Fruit fly (Drosophila melanogaster) whole organism, embryonic: ENCODE results near the gene sra.
A peak's percentile ranks its signal among the peaks of the same experiment; 100 is the strongest.

ENCODE experiments used
- Bgb ChIP-seq: fragments of 200-800 bp; sonication (Bioruptor generic); IDR thresholded peaks from 2 replicates; pipeline ENCODE4 v1.3.6; 2022; ENCODE audit warnings: missing biosample characterization, missing genetic modification characterization; ENCODE audit not compliant: partially characterized antibody
- CG10431 ChIP-seq: fragments of 200-800 bp; sonication (Bioruptor generic); optimal IDR thresholded peaks from 3 replicates; lab custom pipeline; 2018; ENCODE audit warnings: missing biosample characterization, mild to moderate bottlenecking, missing genetic modification characterization
- CG10462 ChIP-seq: fragments of 200-800 bp; sonication (Bioruptor generic); optimal IDR thresholded peaks from 2 replicates; lab custom pipeline; 2016; ENCODE audit warnings: missing biosample characterization, missing genetic modification characterization
- CG11504 ChIP-seq: fragments of 200-800 bp; sonication (Bioruptor generic); optimal IDR thresholded peaks from 3 replicates; lab custom pipeline; 2019; ENCODE audit warnings: missing biosample characterization, mild to moderate bottlenecking, missing genetic modification characterization, moderate library complexity
- CG12219 ChIP-seq: fragments of 200-800 bp; sonication (Bioruptor generic); optimal IDR thresholded peaks from 3 replicates; lab custom pipeline; 2018; ENCODE audit warnings: missing biosample characterization, mild to moderate bottlenecking, missing genetic modification characterization
- CG12659 ChIP-seq: fragments of 200-800 bp; sonication (Bioruptor generic); optimal IDR thresholded peaks from 3 replicates; lab custom pipeline; 2017; ENCODE audit warnings: mild to moderate bottlenecking, missing biosample characterization, missing genetic modification reagents, missing genetic modification characterization
- CG12744 ChIP-seq: fragments of 200-800 bp; sonication (Bioruptor generic); optimal IDR thresholded peaks from 2 replicates; lab custom pipeline; 2016; ENCODE audit warnings: missing biosample characterization, missing genetic modification characterization
- CG12942 ChIP-seq: fragments of 200-800 bp; sonication (Bioruptor generic); optimal IDR thresholded peaks from 3 replicates; lab custom pipeline; 2016; ENCODE audit warnings: missing biosample characterization, missing genetic modification characterization
- CG13775 ChIP-seq: fragments of 200-800 bp; sonication (Bioruptor generic); optimal IDR thresholded peaks from 3 replicates; lab custom pipeline; 2017; ENCODE audit warnings: missing biosample characterization, mild to moderate bottlenecking, missing genetic modification characterization
- CG14050 ChIP-seq: fragments of 200-800 bp; sonication (Bioruptor generic); IDR thresholded peaks from 3 replicates; pipeline ENCODE4 v1.3.6; 2022; ENCODE audit warnings: missing biosample characterization, missing genetic modification characterization
- CG15479 ChIP-seq: fragments of 200-800 bp; sonication (Bioruptor generic); optimal IDR thresholded peaks from 3 replicates; lab custom pipeline; 2019; ENCODE audit warnings: missing biosample characterization, mild to moderate bottlenecking, missing genetic modification characterization, moderate library complexity
- CG16813 ChIP-seq: fragments of 200-800 bp; sonication (Bioruptor generic); IDR thresholded peaks from 3 replicates; pipeline ENCODE4 v1.3.6; 2022; ENCODE audit warnings: missing biosample characterization, missing genetic modification characterization; ENCODE audit not compliant: partially characterized antibody
- CG17328 ChIP-seq: fragments of 200-800 bp; sonication (Bioruptor generic); IDR thresholded peaks from 2 replicates; pipeline ENCODE4 v1.3.6; 2022; ENCODE audit warnings: missing biosample characterization, missing genetic modification characterization
- CG17829 ChIP-seq: fragments of 200-800 bp; optimal IDR thresholded peaks from 2 replicates; lab custom pipeline; 2019; ENCODE audit warnings: missing biosample characterization, mild to moderate bottlenecking, missing genetic modification characterization, moderate library complexity
- CG17912 ChIP-seq: fragments of 200-800 bp; sonication (Bioruptor generic); optimal IDR thresholded peaks from 2 replicates; lab custom pipeline; 2018; ENCODE audit warnings: missing biosample characterization, mild to moderate bottlenecking, missing genetic modification characterization
- CG18476 ChIP-seq: fragments of 200-800 bp; sonication (Bioruptor generic); optimal IDR thresholded peaks from 2 replicates; lab custom pipeline; 2016; ENCODE audit warnings: missing biosample characterization, mild to moderate bottlenecking, missing genetic modification characterization
- CG18619 ChIP-seq: fragments of 200-800 bp; sonication (Bioruptor generic); optimal IDR thresholded peaks from 3 replicates; lab custom pipeline; 2017; ENCODE audit warnings: missing biosample characterization, mild to moderate bottlenecking, missing genetic modification characterization
- CG18764 ChIP-seq: fragments of 200-800 bp; sonication (Bioruptor generic); optimal IDR thresholded peaks from 3 replicates; lab custom pipeline; 2016; ENCODE audit warnings: missing biosample characterization, missing genetic modification characterization
- CG30431 ChIP-seq: fragments of 200-800 bp; sonication (Bioruptor generic); optimal IDR thresholded peaks from 2 replicates; lab custom pipeline; 2017; ENCODE audit warnings: missing biosample characterization, missing genetic modification characterization
- CG3407 ChIP-seq: fragments of 200-800 bp; sonication (Bioruptor generic); optimal IDR thresholded peaks from 2 replicates; lab custom pipeline; 2018; ENCODE audit warnings: missing biosample characterization, mild to moderate bottlenecking, missing genetic modification characterization
- CG4404 ChIP-seq: fragments of 200-800 bp; sonication (Bioruptor generic); IDR thresholded peaks from 2 replicates; pipeline ENCODE4 v1.3.6; 2022; ENCODE audit warnings: missing biosample characterization, missing genetic modification characterization
- CG4617 ChIP-seq: fragments of 200-800 bp; sonication (Bioruptor generic); optimal IDR thresholded peaks from 3 replicates; lab custom pipeline; 2016; ENCODE audit warnings: missing biosample characterization, missing genetic modification characterization, borderline replicate concordance
- CG6765 ChIP-seq: fragments of 200-800 bp; sonication (Bioruptor generic); optimal IDR thresholded peaks from 3 replicates; lab custom pipeline; 2017; ENCODE audit warnings: missing biosample characterization, mild to moderate bottlenecking, missing genetic modification characterization
- CG6854 ChIP-seq: fragments of 200-800 bp; sonication (Bioruptor generic); optimal IDR thresholded peaks from 3 replicates; lab custom pipeline; 2017; ENCODE audit warnings: missing biosample characterization, mild to moderate bottlenecking, missing genetic modification characterization
- CkIIα-i1 ChIP-seq: fragments of 200-800 bp; sonication (Bioruptor generic); IDR thresholded peaks from 2 replicates; pipeline ENCODE4 v1.3.6; 2022; ENCODE audit warnings: missing biosample characterization, missing genetic modification characterization
- Dbx ChIP-seq: fragments of 200-800 bp; sonication (Bioruptor generic); IDR thresholded peaks from 3 replicates; pipeline ENCODE4 v1.3.6; 2022; ENCODE audit warnings: missing biosample characterization, missing genetic modification characterization
- Dp ChIP-seq: fragments of 200-800 bp; sonication (Bioruptor generic); optimal IDR thresholded peaks from 2 replicates; lab custom pipeline; 2018; ENCODE audit warnings: missing biosample characterization, mild to moderate bottlenecking, missing genetic modification characterization, moderate library complexity
- Ets65A ChIP-seq: fragments of 200-800 bp; sonication (Bioruptor generic); peaks from one replicate; lab custom pipeline; 2016; ENCODE audit warnings: missing biosample characterization, missing genetic modification characterization
- HHEX ChIP-seq: fragments of 200-800 bp; sonication (Bioruptor generic); optimal IDR thresholded peaks from 3 replicates; lab custom pipeline; 2017; ENCODE audit warnings: missing biosample characterization, mild to moderate bottlenecking, missing genetic modification characterization, missing genetic modification reagents
- Mad ChIP-seq: fragments of 200-800 bp; sonication (Bioruptor generic); optimal IDR thresholded peaks from 2 replicates; lab custom pipeline; 2016; ENCODE audit warnings: missing biosample characterization, missing genetic modification characterization
- Max ChIP-seq: fragments of 200-800 bp; sonication (Bioruptor generic); optimal IDR thresholded peaks from 2 replicates; lab custom pipeline; 2016; ENCODE audit warnings: missing biosample characterization, mild to moderate bottlenecking, missing genetic modification characterization
- Myb ChIP-seq: fragments of 200-800 bp; sonication (Bioruptor generic); optimal IDR thresholded peaks from 2 replicates; lab custom pipeline; 2016; ENCODE audit warnings: missing biosample characterization, missing genetic modification characterization
- Nf-YC ChIP-seq: fragments of 200-800 bp; optimal IDR thresholded peaks from 3 replicates; lab custom pipeline; 2019; ENCODE audit warnings: missing biosample characterization, mild to moderate bottlenecking, missing genetic modification characterization, moderate library complexity
- Six4 ChIP-seq: fragments of 200-800 bp; sonication (Bioruptor generic); optimal IDR thresholded peaks from 2 replicates; lab custom pipeline; 2016; ENCODE audit warnings: missing biosample characterization, missing genetic modification characterization
- Spps ChIP-seq: fragments of 200-800 bp; sonication (Bioruptor generic); optimal IDR thresholded peaks from 2 replicates; lab custom pipeline; 2018; ENCODE audit warnings: missing biosample characterization, mild to moderate bottlenecking, missing genetic modification characterization
- Sry-δ ChIP-seq: fragments of 200-800 bp; sonication (Bioruptor generic); optimal IDR thresholded peaks from 2 replicates; lab custom pipeline; 2016; ENCODE audit warnings: missing biosample characterization, missing genetic modification characterization
- Tbp ChIP-seq: fragments of >200 bp; optimal IDR thresholded peaks from 2 replicates; lab custom pipeline; 2018; ENCODE audit warnings: missing biosample characterization, missing genetic modification characterization
- cg ChIP-seq: fragments of 200-800 bp; sonication (Bioruptor generic); optimal IDR thresholded peaks from 3 replicates; lab custom pipeline; 2019; ENCODE audit warnings: missing biosample characterization, mild to moderate bottlenecking, missing genetic modification characterization, moderate library complexity
- crol ChIP-seq: fragments of 200-800 bp; sonication (Bioruptor generic); IDR thresholded peaks from 2 replicates; pipeline ENCODE4 v1.3.6; 2022; ENCODE audit warnings: missing biosample characterization, missing genetic modification characterization
- da ChIP-seq: fragments of 200-800 bp; sonication (Bioruptor generic); optimal IDR thresholded peaks from 2 replicates; lab custom pipeline; 2016; ENCODE audit warnings: missing biosample characterization, missing genetic modification characterization
- kay ChIP-seq: fragments of 200-800 bp; sonication (Bioruptor generic); optimal IDR thresholded peaks from 2 replicates; lab custom pipeline; 2016; ENCODE audit warnings: missing biosample characterization, missing genetic modification characterization
- lbe ChIP-seq: fragments of 200-800 bp; sonication (Bioruptor generic); optimal IDR thresholded peaks from 2 replicates; lab custom pipeline; 2016; ENCODE audit warnings: missing biosample characterization, mild to moderate bottlenecking, missing genetic modification characterization
- lilli ChIP-seq: fragments of 200-800 bp; sonication (Bioruptor generic); optimal IDR thresholded peaks from 3 replicates; lab custom pipeline; 2016; ENCODE audit warnings: missing biosample characterization, missing genetic modification characterization
- lola ChIP-seq, 3 experiments: fragments of >200 bp in 2 of 3; fragments of 200-800 bp in 1 of 3; sonication (Bioruptor generic) in 1 of 3; optimal IDR thresholded peaks; 2 replicates each; lab custom pipeline; 2017 to 2019; ENCODE audit warnings: missing biosample characterization in 3 of 3, missing genetic modification characterization in 3 of 3, mild to moderate bottlenecking in 1 of 3, moderate library complexity in 1 of 3
- lov ChIP-seq, 2 experiments: fragments of 200-800 bp in 1 of 2; fragments of >200 bp in 1 of 2; sonication (Bioruptor generic) in 1 of 2; IDR thresholded peaks in 1 of 2; optimal IDR thresholded peaks in 1 of 2; 2 replicates in 1 of 2; 3 replicates in 1 of 2; pipeline versions ENCODE4 v1.3.6 to Lab custom; 2017 to 2022; ENCODE audit warnings: missing biosample characterization in 1 of 2, missing genetic modification characterization in 1 of 2
- p53 ChIP-seq: fragments of 200-800 bp; sonication (Bioruptor generic); optimal IDR thresholded peaks from 2 replicates; lab custom pipeline; 2016; ENCODE audit warnings: missing biosample characterization, missing genetic modification characterization
- row ChIP-seq: fragments of 200-800 bp; sonication (Bioruptor generic); IDR thresholded peaks from 3 replicates; pipeline ENCODE4 v1.3.6; 2022; ENCODE audit warnings: missing biosample characterization, missing genetic modification characterization
- scrt ChIP-seq: fragments of 200-800 bp; sonication (Bioruptor generic); optimal IDR thresholded peaks from 2 replicates; lab custom pipeline; 2018; ENCODE audit warnings: missing biosample characterization, mild to moderate bottlenecking, missing genetic modification characterization, moderate library complexity
- tgo ChIP-seq: fragments of 200-800 bp; sonication (Bioruptor generic); IDR thresholded peaks from 3 replicates; pipeline ENCODE4 v1.3.6; 2022; ENCODE audit warnings: missing biosample characterization, missing genetic modification characterization
- twi ChIP-seq: fragments of 200-800 bp; optimal IDR thresholded peaks from 2 replicates; lab custom pipeline; 2019; ENCODE audit warnings: missing biosample characterization, mild to moderate bottlenecking, missing genetic modification characterization, moderate library complexity

Gene sra

DNA sequence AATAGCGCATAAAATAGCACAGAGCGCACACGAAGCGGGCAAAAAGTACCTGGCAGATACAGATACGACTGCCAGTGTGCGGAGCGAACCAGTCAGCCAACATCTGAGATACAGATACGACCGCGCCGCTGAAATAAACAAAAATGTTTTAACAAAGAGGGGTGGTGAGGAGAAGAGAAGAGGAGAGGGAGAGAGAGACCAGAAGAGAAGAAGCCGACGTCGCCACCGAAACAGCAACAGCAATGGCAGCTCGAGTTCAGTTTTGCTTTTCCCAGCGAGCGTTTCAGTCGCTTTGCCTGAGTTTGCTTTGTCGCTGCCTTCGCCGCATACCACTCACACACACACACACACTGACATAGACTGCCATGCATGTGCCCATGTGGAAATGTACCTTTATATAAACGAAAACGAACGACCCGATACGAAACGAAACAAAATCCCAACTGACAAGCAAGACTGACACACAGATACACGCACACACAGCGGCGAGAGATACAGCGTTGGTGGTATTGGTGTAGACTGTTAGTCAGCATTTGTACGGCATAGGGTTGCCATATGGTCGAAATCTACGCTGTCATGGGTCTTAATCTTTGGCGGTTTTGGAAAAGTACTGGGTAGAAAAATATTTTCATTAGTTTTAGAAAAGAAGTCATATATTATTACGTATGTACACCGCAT lies 54.4 kb downstream of the sra start (continued):
- TF ChIP-seq CG12659 (peak; percentile 29), CG3407 (no peak), CG16813 (GFP tag; lab: Robert Waterston, UW) (no peak), Six4 (GFP tag; lab: Kevin White, UChicago) (peak; percentile 42), lilli (peak; percentile 16), kay (GFP tag; lab: Kevin White, UChicago) (peak; percentile 78), Nf-YC (peak; percentile 49), CG10462 (GFP tag; lab: Kevin White, UChicago) (peak; percentile 87), HHEX (peak; percentile 19), p53 (no peak), CG18764 (peak; percentile 13), row (GFP tag; lab: Robert Waterston, UW) (no peak), CG4617 (GFP tag; lab: Kevin White, UChicago) (no peak), CG4404 (GFP tag; lab: Robert Waterston, UW) (no peak), Dbx (GFP tag; lab: Robert Waterston, UW) (no peak), CG6854 (GFP tag; lab: Kevin White, UChicago) (no peak), Tbp (no peak), CG17328 (no peak), CG18619 (GFP tag; lab: Kevin White, UChicago) (no peak), CG14050 (GFP tag; lab: Robert Waterston, UW) (no peak), da (peak; percentile 27), crol (GFP tag; lab: Robert Waterston, UW) (no peak), Max (GFP tag; lab: Kevin White, UChicago) (no peak), cg (peak; percentile 99), Spps (tag; lab: Kevin White, UChicago) (no peak), scrt (GFP tag; lab: Kevin White, UChicago) (peak; percentile 35), CG13775 (no peak), CG12942 (GFP tag; lab: Kevin White, UChicago) (no peak), CG11504 (tag; lab: Kevin White, UChicago) (peak; percentile 31), Bgb (GFP tag; lab: Robert Waterston, UW) (no peak), Dp (GFP tag; lab: Kevin White, UChicago) (no peak), CG15479 (peak; percentile 57), CG12744 (GFP tag; lab: Kevin White, UChicago) (no peak), lov (optimal IDR thresholded peaks at IDR 0.05; lab: Kevin White, UChicago) (no peak), lov (GFP tag; IDR thresholded peaks at IDR 0.05; lab: Robert Waterston, UW) (no peak), Myb (GFP tag; lab: Kevin White, UChicago) (no peak), Sry-δ (peak; percentile 8), CG6765 (no peak), CG12219 (GFP tag; lab: Kevin White, UChicago) (no peak), CG18476 (no peak), twi (tag; lab: Kevin White, UChicago) (peak; percentile 84), CG10431 (GFP tag; lab: Kevin White, UChicago) (no peak), Mad (peak; percentile 30), lbe (peak; percentile 58), CG17912 (peak; percentile 47), Ets65A (GFP tag; lab: Kevin White, UChicago) (peak; percentile 33), CkIIα-i1 (GFP tag; lab: Robert Waterston, UW) (no peak), CG30431 (GFP tag; lab: Kevin White, UChicago) (no peak), CG17829 (tag; lab: Kevin White, UChicago) (peak; percentile 47), lola (GFP tag; optimal IDR thresholded peaks at IDR 0.05; lab: Kevin White, UChicago) (peak in 1 of 3 experiments; percentile 41), tgo (no peak)
